Fruit fly (Drosophila melanogaster) whole organism, prepupa: ENCODE measurements around the gene Elo68alpha.

ENCODE experiments used
- Blimp-1 ChIP-seq: fragments of 200-800 bp; sonication (Bioruptor generic); optimal IDR thresholded peaks from 3 replicates; lab custom pipeline; 2017; ENCODE audit warnings: missing biosample characterization, missing genetic modification characterization, mild to moderate bottlenecking, moderate library complexity, missing genetic modification reagents
- CG10631 ChIP-seq: fragments of 200-800 bp; sonication (Bioruptor generic); optimal IDR thresholded peaks from 2 replicates; lab custom pipeline; 2016; ENCODE audit warnings: missing biosample characterization, missing genetic modification characterization
- CG10669 ChIP-seq: fragments of 200-800 bp; sonication (Bioruptor generic); optimal IDR thresholded peaks from 3 replicates; lab custom pipeline; 2018; ENCODE audit warnings: missing biosample characterization, mild to moderate bottlenecking, missing genetic modification characterization, moderate library complexity
- CG11294 ChIP-seq: fragments of 200-800 bp; sonication (Bioruptor generic); IDR thresholded peaks from 2 replicates; pipeline ENCODE4 v1.3.6; 2022; ENCODE audit warnings: missing biosample characterization, missing genetic modification characterization
- CG11902 ChIP-seq: fragments of 200-800 bp; sonication (Bioruptor generic); optimal IDR thresholded peaks from 3 replicates; lab custom pipeline; 2016; ENCODE audit warnings: missing biosample characterization, missing genetic modification characterization
- CG15336 ChIP-seq: fragments of 200-800 bp; sonication (Bioruptor generic); IDR thresholded peaks from 2 replicates; pipeline ENCODE4 v1.3.6; 2022; ENCODE audit warnings: missing biosample characterization, missing genetic modification characterization
- CG1621 ChIP-seq: fragments of 200-800 bp; sonication (Bioruptor generic); optimal IDR thresholded peaks from 3 replicates; lab custom pipeline; 2018; ENCODE audit warnings: missing biosample characterization, mild to moderate bottlenecking, missing genetic modification characterization
- CG16779 ChIP-seq: fragments of 200-800 bp; sonication (Bioruptor generic); optimal IDR thresholded peaks from 3 replicates; lab custom pipeline; 2017; ENCODE audit warnings: missing biosample characterization, mild to moderate bottlenecking, missing genetic modification characterization
- CG3032 ChIP-seq: fragments of 200-800 bp; optimal IDR thresholded peaks from 2 replicates; lab custom pipeline; 2019; ENCODE audit warnings: missing biosample characterization, mild to moderate bottlenecking, missing genetic modification characterization, moderate library complexity
- CG31627 ChIP-seq: fragments of 200-800 bp; sonication (Bioruptor generic); optimal IDR thresholded peaks from 3 replicates; lab custom pipeline; 2016; ENCODE audit warnings: missing biosample characterization, missing genetic modification characterization
- CG32006 ChIP-seq: fragments of 200-800 bp; sonication (Bioruptor generic); optimal IDR thresholded peaks from 3 replicates; lab custom pipeline; 2017; ENCODE audit warnings: missing biosample characterization, mild to moderate bottlenecking, missing genetic modification characterization
- CG3919 ChIP-seq: fragments of 200-800 bp; sonication (Bioruptor generic); optimal IDR thresholded peaks from 3 replicates; lab custom pipeline; 2016; ENCODE audit warnings: missing biosample characterization, missing genetic modification characterization
- CG4318 ChIP-seq: fragments of 200-800 bp; sonication (Bioruptor generic); optimal IDR thresholded peaks from 3 replicates; lab custom pipeline; 2017; ENCODE audit warnings: missing biosample characterization, mild to moderate bottlenecking, missing genetic modification characterization
- CG6163 ChIP-seq: fragments of 200-800 bp; sonication (Bioruptor generic); IDR thresholded peaks from 3 replicates; pipeline ENCODE4 v1.3.6; 2022; ENCODE audit warnings: missing biosample characterization, missing genetic modification characterization
- CG6276 ChIP-seq: fragments of 200-800 bp; sonication (Bioruptor generic); optimal IDR thresholded peaks from 2 replicates; lab custom pipeline; 2017; ENCODE audit warnings: missing biosample characterization, mild to moderate bottlenecking, missing genetic modification characterization
- CG6808 ChIP-seq: fragments of 200-800 bp; sonication (Bioruptor generic); optimal IDR thresholded peaks from 3 replicates; lab custom pipeline; 2017; ENCODE audit warnings: missing biosample characterization, missing genetic modification characterization, mild to moderate bottlenecking, moderate library complexity, missing genetic modification reagents
- CG6854 ChIP-seq: fragments of 200-800 bp; sonication (Bioruptor generic); optimal IDR thresholded peaks from 2 replicates; lab custom pipeline; 2017; ENCODE audit warnings: missing biosample characterization, mild to moderate bottlenecking, missing genetic modification characterization
- CG7368 ChIP-seq: fragments of 200-800 bp; sonication (Bioruptor generic); optimal IDR thresholded peaks from 3 replicates; lab custom pipeline; 2016; ENCODE audit warnings: missing biosample characterization, missing genetic modification characterization
- CG8119 ChIP-seq: fragments of 200-800 bp; sonication (Bioruptor generic); IDR thresholded peaks from 3 replicates; pipeline ENCODE4 v1.3.6; 2022; ENCODE audit warnings: missing biosample characterization, missing genetic modification characterization
- CG8319 ChIP-seq: fragments of 200-800 bp; sonication (Bioruptor generic); optimal IDR thresholded peaks from 3 replicates; lab custom pipeline; 2016; ENCODE audit warnings: missing biosample characterization, missing genetic modification characterization
- CG8632 ChIP-seq: fragments of 200-800 bp; sonication (Bioruptor generic); optimal IDR thresholded peaks from 3 replicates; lab custom pipeline; 2016; ENCODE audit warnings: missing biosample characterization, missing genetic modification characterization
- CG9139 ChIP-seq: fragments of 200-800 bp; sonication (Bioruptor generic); optimal IDR thresholded peaks from 3 replicates; lab custom pipeline; 2017; ENCODE audit warnings: missing biosample characterization, mild to moderate bottlenecking, missing genetic modification characterization
- Eip75B ChIP-seq: fragments of 200-800 bp; sonication (Bioruptor generic); optimal IDR thresholded peaks from 3 replicates; lab custom pipeline; 2016; ENCODE audit warnings: missing biosample characterization, missing genetic modification characterization
- Eip78C ChIP-seq: fragments of 200-800 bp; sonication (Bioruptor generic); peaks from one replicate; lab custom pipeline; 2016; ENCODE audit warnings: missing biosample characterization, missing genetic modification characterization
- Eip93F ChIP-seq: fragments of 200-800 bp; sonication (Bioruptor generic); optimal IDR thresholded peaks from 2 replicates; lab custom pipeline; 2016; ENCODE audit warnings: missing biosample characterization, mild to moderate bottlenecking, missing genetic modification characterization
- Ets96B ChIP-seq: fragments of 200-800 bp; optimal IDR thresholded peaks from 2 replicates; lab custom pipeline; 2019; ENCODE audit warnings: missing biosample characterization, mild to moderate bottlenecking, missing genetic modification characterization, moderate library complexity
- Gug ChIP-seq: fragments of 200-800 bp; sonication (Bioruptor generic); IDR thresholded peaks from 2 replicates; pipeline ENCODE4 v1.3.6; 2022; ENCODE audit warnings: missing biosample characterization, missing genetic modification characterization
- Hr38 ChIP-seq: sonication (Bioruptor generic); optimal IDR thresholded peaks from 2 replicates; lab custom pipeline; 2016; ENCODE audit warnings: missing biosample characterization, missing genetic modification characterization
- Hr39 ChIP-seq: fragments of 200-800 bp; sonication (Bioruptor generic); optimal IDR thresholded peaks from 2 replicates; lab custom pipeline; 2016; ENCODE audit warnings: missing biosample characterization, missing genetic modification characterization
- Hr4 ChIP-seq: fragments of 200-800 bp; sonication (Bioruptor generic); optimal IDR thresholded peaks from 3 replicates; lab custom pipeline; 2016; ENCODE audit warnings: missing biosample characterization, missing genetic modification characterization
- Lpt ChIP-seq: fragments of 200-800 bp; sonication (Bioruptor generic); optimal IDR thresholded peaks from 3 replicates; lab custom pipeline; 2016; ENCODE audit warnings: missing biosample characterization, missing genetic modification characterization
- Met ChIP-seq: fragments of 200-800 bp; sonication (Bioruptor generic); optimal IDR thresholded peaks from 3 replicates; lab custom pipeline; 2016; ENCODE audit warnings: missing biosample characterization, missing genetic modification characterization
- OdsH ChIP-seq: fragments of 200-800 bp; sonication (Bioruptor generic); optimal IDR thresholded peaks from 3 replicates; lab custom pipeline; 2016; ENCODE audit warnings: missing biosample characterization, missing genetic modification characterization
- Sox102F ChIP-seq: fragments of 200-800 bp; sonication (Bioruptor generic); optimal IDR thresholded peaks from 2 replicates; lab custom pipeline; 2016; ENCODE audit warnings: missing biosample characterization, mild to moderate bottlenecking, missing genetic modification characterization
- Sox14 ChIP-seq: fragments of 200-800 bp; sonication (Bioruptor generic); optimal IDR thresholded peaks from 3 replicates; lab custom pipeline; 2016; ENCODE audit warnings: missing biosample characterization, missing genetic modification characterization
- achi ChIP-seq: fragments of 200-800 bp; sonication (Bioruptor generic); optimal IDR thresholded peaks from 3 replicates; lab custom pipeline; 2016; ENCODE audit warnings: missing biosample characterization, missing genetic modification characterization
- acj6 ChIP-seq: fragments of 200-800 bp; sonication (Bioruptor generic); optimal IDR thresholded peaks from 3 replicates; lab custom pipeline; 2016; ENCODE audit warnings: missing biosample characterization, missing genetic modification characterization
- cyc ChIP-seq: fragments of 200-800 bp; sonication (Bioruptor generic); optimal IDR thresholded peaks from 3 replicates; lab custom pipeline; 2016; ENCODE audit warnings: missing biosample characterization, missing genetic modification characterization
- dac ChIP-seq: fragments of 200-800 bp; sonication (Bioruptor generic); optimal IDR thresholded peaks from 2 replicates; lab custom pipeline; 2017; ENCODE audit warnings: missing biosample characterization, mild to moderate bottlenecking, missing genetic modification characterization
- dsx ChIP-seq: fragments of 200-800 bp; optimal IDR thresholded peaks from 3 replicates; lab custom pipeline; 2019; ENCODE audit warnings: missing biosample characterization, mild to moderate bottlenecking, missing genetic modification characterization, moderate library complexity; ENCODE audit not compliant: poor library complexity, severe bottlenecking
- eg ChIP-seq: fragments of 200-800 bp; sonication (Bioruptor generic); IDR thresholded peaks from 3 replicates; pipeline ENCODE4 v1.3.6; 2022; ENCODE audit warnings: missing biosample characterization, missing genetic modification characterization
- fd59A ChIP-seq: fragments of 200-800 bp; sonication (Bioruptor generic); optimal IDR thresholded peaks from 2 replicates; lab custom pipeline; 2017; ENCODE audit warnings: missing biosample characterization, mild to moderate bottlenecking, missing genetic modification characterization, missing genetic modification reagents
- fkh ChIP-seq: fragments of 200-800 bp; sonication (Bioruptor generic); optimal IDR thresholded peaks from 3 replicates; lab custom pipeline; 2017; ENCODE audit warnings: missing biosample characterization, mild to moderate bottlenecking, missing genetic modification characterization, moderate library complexity
- lz ChIP-seq: fragments of 200-800 bp; sonication (Bioruptor generic); optimal IDR thresholded peaks from 3 replicates; lab custom pipeline; 2016; ENCODE audit warnings: missing biosample characterization, missing genetic modification characterization
- net ChIP-seq: fragments of 200-800 bp; sonication (Bioruptor generic); optimal IDR thresholded peaks from 3 replicates; lab custom pipeline; 2016; ENCODE audit warnings: missing biosample characterization, missing genetic modification characterization
- pdm3 ChIP-seq: fragments of 200-800 bp; sonication (Bioruptor generic); optimal IDR thresholded peaks from 3 replicates; lab custom pipeline; 2016; ENCODE audit warnings: missing biosample characterization, missing genetic modification characterization
- salr ChIP-seq, 2 experiments: fragments of 200-800 bp; sonication (Bioruptor generic); optimal IDR thresholded peaks; 3 replicates each; lab custom pipeline; 2016 to 2018; ENCODE audit warnings: missing biosample characterization in 2 of 2, missing genetic modification characterization in 2 of 2, mild to moderate bottlenecking in 1 of 2
- spab ChIP-seq: fragments of 200-800 bp; sonication (Bioruptor generic); optimal IDR thresholded peaks from 2 replicates; lab custom pipeline; 2017; ENCODE audit warnings: missing biosample characterization, mild to moderate bottlenecking, missing genetic modification characterization, missing genetic modification reagents
- svp ChIP-seq: fragments of 200-800 bp; sonication (Bioruptor generic); peaks from one replicate; lab custom pipeline; 2016; ENCODE audit warnings: missing biosample characterization, missing genetic modification characterization
- topi ChIP-seq: fragments of 200-800 bp; sonication (Bioruptor generic); optimal IDR thresholded peaks from 3 replicates; lab custom pipeline; 2016; ENCODE audit warnings: missing biosample characterization, missing genetic modification characterization
- vri ChIP-seq: fragments of 200-800 bp; sonication (Bioruptor generic); optimal IDR thresholded peaks from 3 replicates; lab custom pipeline; 2016; ENCODE audit warnings: missing biosample characterization, mild to moderate bottlenecking, missing genetic modification characterization

The Elo68alpha gene

dm6 chr3L:11097982-11098663, 4.7 kb downstream of the Elo68alpha start, which contains the start of the genes Irbp18 and APP-BP1:
TSS of gene Irbp18 (minus strand) at chr3L:11098186.
TSS of gene APP-BP1 (plus strand) at chr3L:11098412.
- TF ChIP-seq CG15336 (GFP tag; lab: Robert Waterston, UW): peak; percentile 88
- peak; percentile 92 for TF ChIP-seq Eip93F (GFP tag; lab: Kevin White, UChicago)
- TF ChIP-seq CG1621: peak; percentile 88
- peak; percentile 99 for TF ChIP-seq Eip78C
- TF ChIP-seq vri (GFP tag; lab: Kevin White, UChicago): peak; percentile 95
- TF ChIP-seq CG10631 (GFP tag; lab: Kevin White, UChicago): peak; percentile 95
- peak; percentile 90 for TF ChIP-seq Ets96B (tag; lab: Kevin White, UChicago)
- peak; percentile 82 for TF ChIP-seq spab (GFP tag; lab: Kevin White, UChicago)
- TF ChIP-seq CG3032 (tag; lab: Kevin White, UChicago): peak; percentile 91
- peak; percentile 94 for TF ChIP-seq CG10669
- peak; percentile 96 for TF ChIP-seq Hr39 (GFP tag; lab: Kevin White, UChicago)
- TF ChIP-seq salr (GFP tag; optimal IDR thresholded peaks at IDR 0.05; lab: Kevin White, UChicago): peak; percentile 87 to 96
- TF ChIP-seq Hr4 (GFP tag; lab: Kevin White, UChicago): peak; percentile 97
- peak; percentile 90 for TF ChIP-seq CG8119 (GFP tag; lab: Robert Waterston, UW)
- peak; percentile 94 for TF ChIP-seq CG8319
- peak; percentile 97 for TF ChIP-seq Sox102F (GFP tag; lab: Kevin White, UChicago)
- TF ChIP-seq eg (GFP tag; lab: Robert Waterston, UW): peak; percentile 92
- peak; percentile 95 for TF ChIP-seq CG3919 (GFP tag; lab: Kevin White, UChicago)
- peak; percentile 96 for TF ChIP-seq acj6 (GFP tag; lab: Kevin White, UChicago)
- TF ChIP-seq Blimp-1: peak; percentile 87
- peak; percentile 84 for TF ChIP-seq fkh
- peak; percentile 96 for TF ChIP-seq Eip75B (GFP tag; lab: Kevin White, UChicago)
- peak; percentile 87 for TF ChIP-seq CG6808 (GFP tag; lab: Kevin White, UChicago)
- peak; percentile 97 for TF ChIP-seq lz (GFP tag; lab: Kevin White, UChicago)
- peak; percentile 85 for TF ChIP-seq Gug (GFP tag; lab: Robert Waterston, UW)
- TF ChIP-seq cyc (GFP tag; lab: Kevin White, UChicago): peak; percentile 96
- peak; percentile 97 for TF ChIP-seq CG32006
- TF ChIP-seq CG4318 (GFP tag; lab: Kevin White, UChicago): peak; percentile 93
- TF ChIP-seq svp (GFP tag; lab: Kevin White, UChicago): peak; percentile 98
- peak; percentile 89 for TF ChIP-seq CG6163
- peak; percentile 71 for TF ChIP-seq Hr38 (GFP tag; lab: Kevin White, UChicago)
- peak; percentile 96 for TF ChIP-seq Met (GFP tag; lab: Kevin White, UChicago)
- peak; percentile 98 for TF ChIP-seq OdsH (GFP tag; lab: Kevin White, UChicago)
- TF ChIP-seq CG6854: peak; percentile 83
- TF ChIP-seq CG8632 (GFP tag; lab: Kevin White, UChicago): peak; percentile 92
- TF ChIP-seq pdm3 (GFP tag; lab: Kevin White, UChicago): peak; percentile 97
- peak; percentile 92 for TF ChIP-seq CG11902 (GFP tag; lab: Kevin White, UChicago)
- peak; percentile 97 for TF ChIP-seq CG31627 (GFP tag; lab: Kevin White, UChicago)
- peak; percentile 88 for TF ChIP-seq CG16779 (tag; lab: Kevin White, UChicago)
- peak; percentile 87 for TF ChIP-seq dsx (GFP tag; lab: Kevin White, UChicago)
- TF ChIP-seq fd59A: peak; percentile 92
- peak; percentile 97 for TF ChIP-seq topi
- TF ChIP-seq CG11294 (GFP tag; lab: Robert Waterston, UW): peak; percentile 77
- peak; percentile 92 for TF ChIP-seq Lpt (GFP tag; lab: Kevin White, UChicago)
- TF ChIP-seq achi (GFP tag; lab: Kevin White, UChicago): peak; percentile 95
- peak; percentile 90 for TF ChIP-seq dac
- peak; percentile 90 for TF ChIP-seq CG7368 (GFP tag; lab: Kevin White, UChicago)
- peak; percentile 95 for TF ChIP-seq net (GFP tag; lab: Kevin White, UChicago)
- peak; percentile 79 for TF ChIP-seq CG9139 (GFP tag; lab: Kevin White, UChicago)
- TF ChIP-seq Sox14 (GFP tag; lab: Kevin White, UChicago): peak; percentile 97
- peak; percentile 87 for TF ChIP-seq CG6276
